Fruit fly (Drosophila melanogaster): ENCODE measurements around the gene Dtd.

Gene Dtd

dm6 chr3R:11431395-11431977 is 1.6 kb downstream of the Dtd start, which contains the start of the genes RpL24-like and CG5276 (continued):
- TF ChIP-seq fd3F (GFP tag; optimal IDR thresholded peaks at IDR 0.05) = no peak
- peak in 1 of 2 experiments; percentile 37 for TF ChIP-seq Pdp1 (GFP tag; optimal IDR thresholded peaks at IDR 0.05)
- TF ChIP-seq psq (GFP tag; optimal IDR thresholded peaks at IDR 0.05) = no peak
- peak; percentile 80 for TF ChIP-seq trem (tag; optimal IDR thresholded peaks at IDR 0.05)
- no peak for TF ChIP-seq Ssrp (tag; optimal IDR thresholded peaks at IDR 0.05)
- no peak for TF ChIP-seq CG12744 (GFP tag; optimal IDR thresholded peaks at IDR 0.05)
- TF ChIP-seq CG16813 (GFP tag; IDR thresholded peaks at IDR 0.05; ENCODE audit: partially characterized antibody) = peak; percentile 65
- no peak for TF ChIP-seq CG8359 (GFP tag; optimal IDR thresholded peaks at IDR 0.05; ENCODE audit: borderline replicate concordance)
- no peak for TF ChIP-seq ken (GFP tag; IDR thresholded peaks at IDR 0.05)
- no peak for TF ChIP-seq Sox102F (GFP tag; optimal IDR thresholded peaks at IDR 0.05)
- no peak for TF ChIP-seq CG7928 (GFP tag; optimal IDR thresholded peaks at IDR 0.05)
- peak; percentile 66 for TF ChIP-seq cwo (GFP tag; optimal IDR thresholded peaks at IDR 0.05)
- TF ChIP-seq CG6175 (GFP tag; IDR thresholded peaks at IDR 0.05) = no peak
- peak; percentile 30 for TF ChIP-seq Lhr (GFP tag; optimal IDR thresholded peaks at IDR 0.05)
- no peak for TF ChIP-seq CG16863 (GFP tag; optimal IDR thresholded peaks at IDR 0.05)
- peak; percentile 26 for TF ChIP-seq CrebB (tag; optimal IDR thresholded peaks at IDR 0.05)
- peak; percentile 25 for TF ChIP-seq Neu2 (GFP tag; optimal IDR thresholded peaks at IDR 0.05; ENCODE audit: borderline replicate concordance)
- no peak for TF ChIP-seq pho (GFP tag; optimal IDR thresholded peaks at IDR 0.05)
- TF ChIP-seq phol (tag; optimal IDR thresholded peaks at IDR 0.05) = peak; percentile 58
- no peak for TF ChIP-seq Hr51 (GFP tag; optimal IDR thresholded peaks at IDR 0.05)
- TF ChIP-seq CG17912 (GFP tag; optimal IDR thresholded peaks at IDR 0.05) = no peak
- TF ChIP-seq C15 (GFP tag; IDR thresholded peaks at IDR 0.05) = no peak
- peak; percentile 56 for TF ChIP-seq CG4617 (GFP tag; optimal IDR thresholded peaks at IDR 0.05; ENCODE audit: borderline replicate concordance)
- TF ChIP-seq Mes4 (GFP tag; optimal IDR thresholded peaks at IDR 0.05) = no peak
- TF ChIP-seq usp (GFP tag; optimal IDR thresholded peaks at IDR 0.05) = no peak
- peak; percentile 48 for TF ChIP-seq zen (tag; optimal IDR thresholded peaks at IDR 0.05)
- peak; percentile 68 for TF ChIP-seq hkb (optimal IDR thresholded peaks at IDR 0.05)
- no peak for TF ChIP-seq hkb (GFP tag; IDR thresholded peaks at IDR 0.05)
- TF ChIP-seq onecut (GFP tag; IDR thresholded peaks at IDR 0.05) = no peak
- TF ChIP-seq Ets97D (GFP tag; optimal IDR thresholded peaks at IDR 0.05) = peak; percentile 59
- no peak for TF ChIP-seq CG18476 (GFP tag; optimal IDR thresholded peaks at IDR 0.05)
- TF ChIP-seq Hsf (GFP tag; optimal IDR thresholded peaks at IDR 0.05) = no peak
- TF ChIP-seq Eip74EF (GFP tag; optimal IDR thresholded peaks at IDR 0.05) = no peak
- peak; percentile 83 for TF ChIP-seq CG30020 (tag; optimal IDR thresholded peaks at IDR 0.05)
- no peak for TF ChIP-seq CG14014 (GFP tag; IDR thresholded peaks at IDR 0.05)
- peak; percentile 80 for TF ChIP-seq nmo (GFP tag; optimal IDR thresholded peaks at IDR 0.05)
- TF ChIP-seq luna (GFP tag; optimal IDR thresholded peaks at IDR 0.05) = no peak
- peak; percentile 94 for TF ChIP-seq MBD-R2 (GFP tag; IDR thresholded peaks at IDR 0.05)
- TF ChIP-seq lilli (GFP tag; optimal IDR thresholded peaks at IDR 0.05) = no peak
- TF ChIP-seq Taf1 (GFP tag; IDR thresholded peaks at IDR 0.05) = no peak
- TF ChIP-seq caup (GFP tag; optimal IDR thresholded peaks at IDR 0.05; ENCODE audit: severe bottlenecking) = no peak
- no peak for TF ChIP-seq abd-A (tag; optimal IDR thresholded peaks at IDR 0.05)
- 0 out of 3 replicates have a peak, but pooled peaks have one; percentile 36 for TF ChIP-seq Doc3 (GFP tag; IDR thresholded peaks at IDR 0.05; ENCODE audit: partially characterized antibody)
- TF ChIP-seq cad (GFP tag; optimal IDR thresholded peaks at IDR 0.05) = no peak
- TF ChIP-seq CG3065 (GFP tag; optimal IDR thresholded peaks at IDR 0.05) = no peak
- peak; percentile 94 for TF ChIP-seq CG17186 (GFP tag; optimal IDR thresholded peaks at IDR 0.05)
- TF ChIP-seq CG14860 (GFP tag; IDR thresholded peaks at IDR 0.05; ENCODE audit: partially characterized antibody) = peak; percentile 52; the same call in 1 of the 3 replicates
- TF ChIP-seq insv (GFP tag; optimal IDR thresholded peaks at IDR 0.05) = peak in 1 of 2 experiments; percentile 18
- TF ChIP-seq CG15514 (GFP tag; optimal IDR thresholded peaks at IDR 0.05) = peak; percentile 60

All from whole organism, embryonic.